Worm (Caenorhabditis elegans): ENCODE results near the gene sri-38.

Gene sri-38

DNA sequence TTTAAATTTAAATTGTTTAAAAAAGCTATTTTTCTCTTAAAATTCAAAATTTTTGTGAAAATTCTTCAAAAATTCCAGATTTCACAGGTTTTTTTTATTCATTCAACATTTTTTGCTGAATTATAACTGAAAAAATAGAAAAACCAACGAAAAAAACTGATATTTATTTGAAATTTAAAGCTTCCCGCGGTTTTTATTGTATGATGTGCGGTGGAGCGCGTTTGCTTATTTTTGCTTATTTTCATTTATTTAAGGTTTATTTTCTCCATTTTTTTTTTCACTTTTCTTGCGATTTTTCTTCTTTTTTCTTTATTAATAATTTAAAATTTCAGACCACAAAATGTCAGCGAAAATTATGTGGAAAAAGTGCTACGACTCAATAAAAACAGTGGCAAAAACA is 27.4 kb downstream of the sri-38 start, which contains the start of gene F22E5.9:
Gene F22E5.9 (plus strand): TSS at position 327 of the 400 bp plus-strand sequence.
- TF ChIP-seq ttx-3 (tag; optimal IDR thresholded peaks at IDR 0.05) (no peak), fkh-10 (GFP tag; optimal IDR thresholded peaks at IDR 0.05) (no peak), ceh-34 (tag; optimal IDR thresholded peaks at IDR 0.05) (no peak), elt-2 (tag; optimal IDR thresholded peaks at IDR 0.05) (no peak), sox-4 (tag; optimal IDR thresholded peaks at IDR 0.05) (no peak), ets-4 (tag; optimal IDR thresholded peaks at IDR 0.05) (no peak), ceh-14 (tag; optimal IDR thresholded peaks at IDR 0.05) (no peak), unc-86 (tag; optimal IDR thresholded peaks at IDR 0.05) (no peak), ceh-2 (tag; optimal IDR thresholded peaks at IDR 0.05) (no peak), zip-5 (tag; optimal IDR thresholded peaks at IDR 0.05) (no peak), ceh-9 (tag; optimal IDR thresholded peaks at IDR 0.05) (no peak), F13H6.1 (tag; optimal IDR thresholded peaks at IDR 0.05) (no peak), K02D7.2 (tag; optimal IDR thresholded peaks at IDR 0.05) (no peak), eyg-1 (tag; optimal IDR thresholded peaks at IDR 0.05) (no peak), ceh-19 (GFP tag; optimal IDR thresholded peaks at IDR 0.05) (no peak), unc-3 (GFP tag; conservative IDR thresholded peaks at IDR 0.05) (no peak), unc-3 (tag; optimal IDR thresholded peaks at IDR 0.05) (no peak)

DNA sequence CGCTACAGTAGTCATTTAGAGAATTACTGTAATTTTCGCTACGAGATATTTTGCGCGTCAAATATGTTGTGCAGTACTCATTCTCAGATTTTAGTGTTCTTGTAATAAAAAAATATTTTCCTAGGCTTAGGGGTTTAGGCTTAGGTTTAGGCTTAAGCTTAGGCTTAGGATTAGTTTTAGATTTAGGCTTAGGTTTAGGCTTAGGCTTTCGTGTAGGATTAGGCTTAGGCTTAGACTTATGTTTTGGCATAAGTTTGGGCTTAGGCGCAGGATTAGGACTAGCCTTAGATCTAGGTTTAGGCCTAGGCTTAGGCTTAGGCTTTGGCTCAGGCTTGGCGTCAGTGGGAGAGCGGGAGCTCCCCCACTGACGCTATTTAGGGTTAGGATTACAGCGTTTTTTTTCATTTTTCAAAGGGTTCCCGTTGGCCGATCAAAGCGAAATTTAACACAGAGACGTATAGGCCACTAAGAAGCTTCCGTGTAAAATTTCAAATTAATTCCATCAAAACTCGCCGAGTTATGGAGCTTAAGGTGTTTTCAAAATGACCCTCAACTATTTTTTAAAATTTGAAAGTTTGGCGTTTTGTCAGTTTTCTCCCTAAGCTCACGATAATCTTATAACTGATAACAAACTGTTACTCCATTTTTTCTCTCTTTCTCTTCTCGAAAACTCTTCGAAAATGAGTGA is 28.9 kb downstream of the sri-38 start, which contains the start of gene F22E5.8:
Gene F22E5.8 (plus strand): TSS at position 638 of the 688 bp plus-strand sequence.
- TF ChIP-seq dve-1 (tag; optimal IDR thresholded peaks at IDR 0.05) = peak; percentile 75

DNA sequence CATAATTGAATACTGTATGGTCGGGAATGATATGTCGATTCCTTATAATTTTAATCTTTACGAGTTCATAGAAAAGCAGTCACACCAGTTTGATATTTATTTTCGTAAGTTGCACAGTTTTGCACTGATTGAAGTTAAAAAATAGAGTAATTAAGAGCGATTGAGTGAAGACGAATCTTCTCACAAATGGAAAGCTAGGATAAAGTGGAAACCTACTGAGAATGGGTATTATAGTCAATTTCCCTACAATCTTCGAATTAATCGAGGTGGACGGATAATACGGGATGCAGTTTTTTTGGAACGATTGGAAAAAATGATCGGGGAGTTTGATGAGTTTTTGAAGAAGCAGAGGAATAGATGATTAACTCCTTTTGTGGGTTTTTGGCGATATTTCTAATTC is 30.3 kb downstream of the sri-38 start, which contains the start of gene F22E5.23:
Gene F22E5.23 (plus strand): TSS at position 301 of the 400 bp plus-strand sequence.
- TF ChIP-seq hlh-6 (tag; optimal IDR thresholded peaks at IDR 0.05) (no peak), F13H6.1 (tag; optimal IDR thresholded peaks at IDR 0.05) (no peak), nhr-232 (tag; optimal IDR thresholded peaks at IDR 0.05) (no peak), ref-2 (tag; optimal IDR thresholded peaks at IDR 0.05) (no peak), pag-3 (tag; optimal IDR thresholded peaks at IDR 0.05; ENCODE audit: borderline replicate concordance) (no peak), ceh-9 (tag; optimal IDR thresholded peaks at IDR 0.05) (no peak), pha-4 (tag; optimal IDR thresholded peaks at IDR 0.05) (no peak), fkh-6 (tag; optimal IDR thresholded peaks at IDR 0.05) (no peak), K09A11.1 (tag; optimal IDR thresholded peaks at IDR 0.05; ENCODE audit: insufficient read depth) (no peak), ceh-24 (tag; optimal IDR thresholded peaks at IDR 0.05) (no peak), ceh-30 (tag; optimal IDR thresholded peaks at IDR 0.05) (no peak), sox-4 (tag; optimal IDR thresholded peaks at IDR 0.05) (no peak), ceh-2 (tag; optimal IDR thresholded peaks at IDR 0.05) (no peak), unc-55 (GFP tag; optimal IDR thresholded peaks at IDR 0.05) (no peak), ceh-34 (tag; optimal IDR thresholded peaks at IDR 0.05) (no peak), sox-2 (GFP tag; IDR thresholded peaks at IDR 0.05) (no peak), pax-1 (tag; optimal IDR thresholded peaks at IDR 0.05) (no peak), hlh-15 (tag; optimal IDR thresholded peaks at IDR 0.05) (no peak), unc-42 (tag; optimal IDR thresholded peaks at IDR 0.05) (no peak)

DNA sequence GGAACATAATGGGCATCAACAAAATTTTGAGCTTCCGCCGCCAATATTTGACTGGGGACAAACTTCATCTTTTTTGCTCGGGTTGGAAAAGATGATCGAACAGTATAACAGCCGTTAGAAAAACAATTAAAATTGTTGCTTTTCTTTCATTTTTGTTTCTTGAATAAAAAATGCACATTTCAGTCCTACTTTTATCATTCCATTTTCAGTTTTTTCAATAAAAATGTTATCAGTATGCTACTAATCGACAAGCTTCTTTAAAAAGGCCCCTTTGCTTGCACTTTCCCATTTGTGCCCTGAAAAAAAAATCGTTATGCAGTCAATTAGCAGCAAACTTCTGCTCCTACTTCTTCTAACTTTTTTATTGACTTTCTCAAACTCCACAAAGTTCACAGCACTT is 31.1 kb downstream of the sri-38 start, which contains the start of gene F22E5.7:
Gene F22E5.7 (plus strand): TSS at position 301 of the 400 bp plus-strand sequence.
- no peak for TF ChIP-seq elt-4 (tag; optimal IDR thresholded peaks at IDR 0.05)
- TF ChIP-seq dmd-4 (tag; optimal IDR thresholded peaks at IDR 0.05; ENCODE audit: borderline replicate concordance) = no peak
- no peak for TF ChIP-seq nhr-11 (tag; optimal IDR thresholded peaks at IDR 0.05)
- no peak for TF ChIP-seq pag-3 (tag; optimal IDR thresholded peaks at IDR 0.05; ENCODE audit: borderline replicate concordance)
- TF ChIP-seq ceh-6 (GFP tag; optimal IDR thresholded peaks at IDR 0.05) = no peak
